Fruit fly (Drosophila melanogaster) whole organism, embryonic: ENCODE data around the gene CG10064.
A peak's percentile ranks its signal among the peaks of the same experiment; 100 is the strongest.

Experiments used
- Atf6 ChIP-seq: fragments of 200-800 bp; sonication (Bioruptor generic); IDR thresholded peaks from 2 replicates; pipeline ENCODE4 v1.3.6; 2022; ENCODE audit warnings: missing biosample characterization, missing genetic modification characterization
- Bgb ChIP-seq: fragments of 200-800 bp; sonication (Bioruptor generic); IDR thresholded peaks from 2 replicates; pipeline ENCODE4 v1.3.6; 2022; ENCODE audit warnings: missing biosample characterization, missing genetic modification characterization; ENCODE audit not compliant: partially characterized antibody
- CG10267 ChIP-seq: fragments of 200-800 bp; sonication (Bioruptor generic); optimal IDR thresholded peaks from 2 replicates; lab custom pipeline; 2018; ENCODE audit warnings: missing biosample characterization, mild to moderate bottlenecking, missing genetic modification characterization, moderate library complexity
- CG12769 ChIP-seq: fragments of 200-800 bp; sonication (Bioruptor generic); optimal IDR thresholded peaks from 2 replicates; lab custom pipeline; 2019; ENCODE audit warnings: missing biosample characterization, mild to moderate bottlenecking, missing genetic modification characterization, moderate library complexity
- CG14014 ChIP-seq: fragments of 200-800 bp; sonication (Bioruptor generic); IDR thresholded peaks from 2 replicates; pipeline ENCODE4 v1.3.6; 2022; ENCODE audit warnings: missing biosample characterization, missing genetic modification characterization
- CG14050 ChIP-seq: fragments of 200-800 bp; sonication (Bioruptor generic); IDR thresholded peaks from 3 replicates; pipeline ENCODE4 v1.3.6; 2022; ENCODE audit warnings: missing biosample characterization, missing genetic modification characterization
- CG14710 ChIP-seq: fragments of 200-800 bp; sonication (Bioruptor generic); optimal IDR thresholded peaks from 3 replicates; lab custom pipeline; 2019; ENCODE audit warnings: missing biosample characterization, mild to moderate bottlenecking, missing genetic modification characterization, moderate library complexity
- CG14965 ChIP-seq: fragments of 200-800 bp; sonication (Bioruptor generic); optimal IDR thresholded peaks from 2 replicates; lab custom pipeline; 2016; ENCODE audit warnings: missing biosample characterization, missing genetic modification characterization, borderline replicate concordance
- CG1529 ChIP-seq: fragments of 200-800 bp; sonication (Bioruptor generic); optimal IDR thresholded peaks from 3 replicates; lab custom pipeline; 2018; ENCODE audit warnings: missing biosample characterization, missing genetic modification characterization
- CG15514 ChIP-seq: fragments of 200-800 bp; sonication (Bioruptor generic); optimal IDR thresholded peaks from 3 replicates; lab custom pipeline; 2017; ENCODE audit warnings: missing biosample characterization, missing genetic modification characterization, mild to moderate bottlenecking, moderate library complexity, missing genetic modification reagents
- CG17186 ChIP-seq: fragments of 200-800 bp; sonication (Bioruptor generic); optimal IDR thresholded peaks from 3 replicates; lab custom pipeline; 2017; ENCODE audit warnings: missing biosample characterization, missing genetic modification reagents, missing genetic modification characterization
- CG2199 ChIP-seq: fragments of 200-800 bp; sonication (Bioruptor generic); IDR thresholded peaks from 3 replicates; pipeline ENCODE4 v1.3.6; 2022; ENCODE audit warnings: missing biosample characterization, missing genetic modification characterization
- CG2712 ChIP-seq: fragments of 200-800 bp; optimal IDR thresholded peaks from 3 replicates; lab custom pipeline; 2019; ENCODE audit warnings: missing biosample characterization, mild to moderate bottlenecking, missing genetic modification characterization, moderate library complexity
- CG32532 ChIP-seq: fragments of 200-800 bp; sonication (Bioruptor generic); IDR thresholded peaks from 2 replicates; pipeline ENCODE4 v1.3.6; 2022; ENCODE audit warnings: missing biosample characterization, missing genetic modification characterization
- CG3281 ChIP-seq: fragments of 200-800 bp; sonication (Bioruptor generic); optimal IDR thresholded peaks from 3 replicates; lab custom pipeline; 2017; ENCODE audit warnings: missing biosample characterization, mild to moderate bottlenecking, missing genetic modification characterization
- CG42726 ChIP-seq: fragments of 200-800 bp; sonication (Bioruptor generic); IDR thresholded peaks from 2 replicates; pipeline ENCODE4 v1.3.6; 2022; ENCODE audit warnings: missing biosample characterization, missing genetic modification characterization; ENCODE audit not compliant: partially characterized antibody
- CG6765 ChIP-seq: fragments of 200-800 bp; sonication (Bioruptor generic); optimal IDR thresholded peaks from 3 replicates; lab custom pipeline; 2017; ENCODE audit warnings: missing biosample characterization, mild to moderate bottlenecking, missing genetic modification characterization
- CG6791 ChIP-seq: fragments of 200-800 bp; sonication (Bioruptor generic); IDR thresholded peaks from 3 replicates; pipeline ENCODE4 v1.3.6; 2022; ENCODE audit warnings: missing biosample characterization, missing genetic modification characterization; ENCODE audit not compliant: partially characterized antibody
- CG7928 ChIP-seq: fragments of 200-800 bp; sonication (Bioruptor generic); optimal IDR thresholded peaks from 2 replicates; lab custom pipeline; 2017; ENCODE audit warnings: missing biosample characterization, mild to moderate bottlenecking, missing genetic modification characterization
- CTCF ChIP-seq: fragments of 200-800 bp; sonication (Bioruptor generic); optimal IDR thresholded peaks from 2 replicates; lab custom pipeline; 2017; ENCODE audit warnings: missing biosample characterization, mild to moderate bottlenecking, missing genetic modification characterization, moderate library complexity
- Dip2 ChIP-seq: fragments of 200-800 bp; sonication (Bioruptor generic); IDR thresholded peaks from 2 replicates; pipeline ENCODE4 v1.3.6; 2022; ENCODE audit warnings: missing biosample characterization, missing genetic modification characterization
- Dp ChIP-seq: fragments of 200-800 bp; sonication (Bioruptor generic); optimal IDR thresholded peaks from 2 replicates; lab custom pipeline; 2018; ENCODE audit warnings: missing biosample characterization, mild to moderate bottlenecking, missing genetic modification characterization, moderate library complexity
- E2f2 ChIP-seq: fragments of 200-800 bp; sonication (Bioruptor generic); IDR thresholded peaks from 2 replicates; pipeline ENCODE4 v1.3.6; 2022; ENCODE audit warnings: missing biosample characterization, missing genetic modification characterization
- Fer3 ChIP-seq: fragments of 200-800 bp; sonication (Bioruptor generic); optimal IDR thresholded peaks from 2 replicates; lab custom pipeline; 2018; ENCODE audit warnings: missing biosample characterization, mild to moderate bottlenecking, missing genetic modification characterization, moderate library complexity
- Gug ChIP-seq: fragments of 200-800 bp; sonication (Bioruptor generic); IDR thresholded peaks from 4 replicates; pipeline ENCODE4 v1.3.6; 2022; ENCODE audit warnings: missing biosample characterization, missing genetic modification characterization
- Rfx ChIP-seq: fragments of 200-800 bp; sonication (Bioruptor generic); IDR thresholded peaks from 2 replicates; pipeline ENCODE4 v1.3.6; 2022; ENCODE audit warnings: missing biosample characterization, missing genetic modification characterization
- Sry-δ ChIP-seq: fragments of 200-800 bp; sonication (Bioruptor generic); optimal IDR thresholded peaks from 2 replicates; lab custom pipeline; 2016; ENCODE audit warnings: missing biosample characterization, missing genetic modification characterization
- abd-A ChIP-seq: fragments of 200-800 bp; sonication (Bioruptor generic); optimal IDR thresholded peaks from 3 replicates; lab custom pipeline; 2019; ENCODE audit warnings: missing biosample characterization, mild to moderate bottlenecking, missing genetic modification characterization, moderate library complexity
- amos ChIP-seq: fragments of 200-800 bp; sonication (Bioruptor generic); IDR thresholded peaks from 2 replicates; pipeline ENCODE4 v1.3.6; 2022; ENCODE audit warnings: missing biosample characterization, missing genetic modification characterization; ENCODE audit not compliant: partially characterized antibody
- bab2 ChIP-seq: fragments of 200-800 bp; sonication (Bioruptor generic); optimal IDR thresholded peaks from 2 replicates; lab custom pipeline; 2016; ENCODE audit warnings: missing biosample characterization, missing genetic modification characterization
- chm ChIP-seq: fragments of 200-800 bp; sonication (Bioruptor generic); IDR thresholded peaks from 2 replicates; pipeline ENCODE4 v1.3.6; 2022; ENCODE audit warnings: missing biosample characterization, missing genetic modification characterization
- knrl ChIP-seq: fragments of 200-800 bp; sonication (Bioruptor generic); IDR thresholded peaks from 3 replicates; pipeline ENCODE4 v1.3.6; 2022; ENCODE audit warnings: missing biosample characterization, missing genetic modification characterization; ENCODE audit not compliant: partially characterized antibody
- pita ChIP-seq: fragments of 200-800 bp; sonication (Bioruptor generic); optimal IDR thresholded peaks from 2 replicates; lab custom pipeline; 2017; ENCODE audit warnings: missing biosample characterization, mild to moderate bottlenecking, missing genetic modification characterization
- pzg ChIP-seq: fragments of 200-800 bp; sonication (Bioruptor generic); optimal IDR thresholded peaks from 3 replicates; lab custom pipeline; 2018; ENCODE audit warnings: missing biosample characterization, mild to moderate bottlenecking, missing genetic modification characterization, moderate library complexity
- slp2 ChIP-seq: fragments of 200-800 bp; sonication (Bioruptor generic); optimal IDR thresholded peaks from 2 replicates; lab custom pipeline; 2016; ENCODE audit warnings: missing biosample characterization, missing genetic modification characterization
- trem ChIP-seq: fragments of 200-800 bp; optimal IDR thresholded peaks from 3 replicates; lab custom pipeline; 2019; ENCODE audit warnings: missing biosample characterization, mild to moderate bottlenecking, missing genetic modification characterization, moderate library complexity
- vvl ChIP-seq: fragments of 200-800 bp; sonication (Bioruptor generic); IDR thresholded peaks from 2 replicates; pipeline ENCODE4 v1.3.6; 2022; ENCODE audit warnings: missing biosample characterization, missing genetic modification characterization

Gene CG10064

DNA sequence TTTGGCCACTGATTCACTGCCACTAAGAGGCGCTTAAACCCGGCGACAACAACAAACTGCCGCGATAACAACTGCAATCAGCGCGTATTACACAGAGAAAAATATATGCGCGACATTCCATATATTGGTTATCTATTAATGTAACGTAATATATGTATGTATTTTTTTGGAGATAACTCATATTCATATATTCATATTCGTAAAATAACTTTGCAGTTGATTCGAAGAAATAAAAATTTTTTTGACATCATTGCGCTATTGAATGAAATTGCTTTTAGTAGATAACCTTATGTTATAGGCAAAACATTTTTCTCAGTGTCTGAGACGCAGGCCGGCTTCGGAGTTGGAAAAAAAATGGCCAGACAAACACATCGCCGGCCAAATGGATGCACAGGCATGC, 29.2 kb upstream of the CG10064 start (continued):
- TF ChIP-seq CG17186 (GFP tag; lab: Kevin White, UChicago) = no peak

dm6 chr3L:6995364-6995749, 27.7 kb upstream of the CG10064 start:
- TF ChIP-seq CTCF (GFP tag; lab: Kevin White, UChicago) (peak; percentile 91), Atf6 (GFP tag; lab: Robert Waterston, UW) (no peak), bab2 (GFP tag; lab: Kevin White, UChicago) (no peak), chm (GFP tag; lab: Robert Waterston, UW) (no peak), CG12769 (no peak), slp2 (GFP tag; lab: Kevin White, UChicago) (no peak), CG1529 (GFP tag; lab: Kevin White, UChicago) (no peak), Fer3 (tag; lab: Kevin White, UChicago) (no peak), Dip2 (GFP tag; lab: Robert Waterston, UW) (peak; percentile 81), pita (peak; percentile 34), E2f2 (GFP tag; lab: Robert Waterston, UW) (peak; percentile 35; the same call in 1 of the 2 replicates), CG6765 (GFP tag; lab: Kevin White, UChicago) (no peak), Gug (GFP tag; lab: Robert Waterston, UW) (no peak), CG14965 (GFP tag; lab: Kevin White, UChicago) (no peak), CG32532 (GFP tag; lab: Robert Waterston, UW) (no peak), Dp (GFP tag; lab: Kevin White, UChicago) (peak; percentile 46), CG14050 (GFP tag; lab: Robert Waterston, UW) (no peak)

dm6 chr3L:6994464-6995363, 27.0 kb upstream of the CG10064 start:
- TF ChIP-seq CG14710 (tag; lab: Kevin White, UChicago) (peak; percentile 29), CTCF (GFP tag; lab: Kevin White, UChicago) (peak; percentile 91), CG6791 (GFP tag; lab: Robert Waterston, UW) (peak; percentile 7; the same call in 1 of the 3 replicates), CG7928 (GFP tag; lab: Kevin White, UChicago) (peak; percentile 90), CG2712 (peak; percentile 10), Sry-δ (GFP tag; lab: Kevin White, UChicago) (peak; percentile 19), trem (tag; lab: Kevin White, UChicago) (peak; percentile 68), Dip2 (GFP tag; lab: Robert Waterston, UW) (peak; percentile 66), CG14014 (GFP tag; lab: Robert Waterston, UW) (peak; percentile 5; the same call in 1 of the 2 replicates), CG10267 (tag; lab: Kevin White, UChicago) (peak; percentile 16), CG2199 (0 out of 3 replicates have a peak, but pooled peaks have one; percentile 9), amos (0 out of 2 replicates have a peak, but pooled peaks have one; percentile 4), CG42726 (GFP tag; lab: Robert Waterston, UW) (peak; percentile 15; the same call in 1 of the 2 replicates), abd-A (tag; lab: Kevin White, UChicago) (peak; percentile 42), knrl (peak; percentile 38; the same call in 1 of the 3 replicates), CG15514 (GFP tag; lab: Kevin White, UChicago) (peak; percentile 22), pita (peak; percentile 60), CG3281 (peak; percentile 87), pzg (GFP tag; lab: Kevin White, UChicago) (peak; percentile 38), Dp (GFP tag; lab: Kevin White, UChicago) (peak; percentile 62), E2f2 (GFP tag; lab: Robert Waterston, UW) (peak; percentile 78), CG32532 (GFP tag; lab: Robert Waterston, UW) (peak; percentile 28; the same call in 1 of the 2 replicates), Rfx (GFP tag; lab: Robert Waterston, UW) (0 out of 2 replicates have a peak, but pooled peaks have one; percentile 12), vvl (peak; percentile 17; the same call in 1 of the 2 replicates), Bgb (GFP tag; lab: Robert Waterston, UW) (peak; percentile 47)
- TF ChIP-seq, all 482 proteins: peak for 25; not testable (repeated sequence) for 457
